Fruit fly (Drosophila melanogaster): ENCODE data around the gene CG12065.
A peak's percentile ranks its signal among the peaks of the same experiment; 100 is the strongest.

CG12065 gene

dm6 chrX:8624867-8625266 lies 50.8 kb downstream of the CG12065 start (continued):
- no peak for TF ChIP-seq CG2129 (GFP tag; IDR thresholded peaks at IDR 0.05; ENCODE audit: partially characterized antibody)
- no peak for TF ChIP-seq Meics (GFP tag; optimal IDR thresholded peaks at IDR 0.05)
- TF ChIP-seq sisA (GFP tag; IDR thresholded peaks at IDR 0.05), result no peak
- no peak for TF ChIP-seq Ssrp (tag; optimal IDR thresholded peaks at IDR 0.05)
- no peak for TF ChIP-seq CG8388 (GFP tag; optimal IDR thresholded peaks at IDR 0.05)
- no peak for TF ChIP-seq CG17186 (GFP tag; optimal IDR thresholded peaks at IDR 0.05)
- no peak for TF ChIP-seq CG1602 (GFP tag; optimal IDR thresholded peaks at IDR 0.05)
- no peak for TF ChIP-seq Oaz (GFP tag; IDR thresholded peaks at IDR 0.05)
- no peak for TF ChIP-seq CG34376 (GFP tag; optimal IDR thresholded peaks at IDR 0.05)
- no peak for TF ChIP-seq Aef1 (GFP tag; IDR thresholded peaks at IDR 0.05)
- TF ChIP-seq chif (GFP tag; optimal IDR thresholded peaks at IDR 0.05), result no peak
- no peak for TF ChIP-seq CG1529 (GFP tag; optimal IDR thresholded peaks at IDR 0.05)
- no peak for TF ChIP-seq pnt (GFP tag; optimal IDR thresholded peaks at IDR 0.05)
- no peak for TF ChIP-seq CG11247 (GFP tag; IDR thresholded peaks at IDR 0.05)
- TF ChIP-seq zf30C (GFP tag; optimal IDR thresholded peaks at IDR 0.05), result peak; percentile 20
- TF ChIP-seq odd (GFP tag; optimal IDR thresholded peaks at IDR 0.05), result no peak
- no peak for TF ChIP-seq tx (GFP tag; optimal IDR thresholded peaks at IDR 0.05)
- TF ChIP-seq vnd (GFP tag; IDR thresholded peaks at IDR 0.05; ENCODE audit: partially characterized antibody), result no peak
- TF ChIP-seq CG14965 (GFP tag; optimal IDR thresholded peaks at IDR 0.05; ENCODE audit: borderline replicate concordance), result no peak
- no peak for TF ChIP-seq Doc3 (GFP tag; IDR thresholded peaks at IDR 0.05; ENCODE audit: partially characterized antibody)
- no peak for TF ChIP-seq danr (GFP tag; IDR thresholded peaks at IDR 0.05)
- TF ChIP-seq NFAT (GFP tag; IDR thresholded peaks at IDR 0.05), result no peak
- no peak for TF ChIP-seq CG43689 (GFP tag; IDR thresholded peaks at IDR 0.05)
- no peak for TF ChIP-seq CG5245 (GFP tag; optimal IDR thresholded peaks at IDR 0.05)
- TF ChIP-seq CG10209 (GFP tag; optimal IDR thresholded peaks at IDR 0.05), result no peak
- TF ChIP-seq NK7.1 (GFP tag; optimal IDR thresholded peaks at IDR 0.05), result no peak
- TF ChIP-seq Dfd (GFP tag; optimal IDR thresholded peaks at IDR 0.05), result no peak
- no peak for TF ChIP-seq CG6813 (GFP tag; optimal IDR thresholded peaks at IDR 0.05)
- TF ChIP-seq CG8924 (tag; optimal IDR thresholded peaks at IDR 0.05), result peak; percentile 1
- TF ChIP-seq Rfx (GFP tag; IDR thresholded peaks at IDR 0.05), result 0 out of 2 replicates have a peak, but pooled peaks have one; percentile 8
- TF ChIP-seq seq (GFP tag; IDR thresholded peaks at IDR 0.05), result peak; percentile 59; the same call in 1 of the 2 replicates
- no peak for TF ChIP-seq Xbp1 (GFP tag; optimal IDR thresholded peaks at IDR 0.05)
- TF ChIP-seq tna (GFP tag; IDR thresholded peaks at IDR 0.05; ENCODE audit: partially characterized antibody), result no peak
- no peak for TF ChIP-seq ham (GFP tag; IDR thresholded peaks at IDR 0.05)
- no peak for TF ChIP-seq PHDP (tag; optimal IDR thresholded peaks at IDR 0.05)
- TF ChIP-seq oc (tag; optimal IDR thresholded peaks at IDR 0.05), result peak; percentile 92
- TF ChIP-seq BtbVII (GFP tag; optimal IDR thresholded peaks at IDR 0.05), result no peak
- peak; percentile 40; the same call in 1 of the 2 replicates for TF ChIP-seq stc (GFP tag; IDR thresholded peaks at IDR 0.05)
- TF ChIP-seq CG12236 (GFP tag; optimal IDR thresholded peaks at IDR 0.05), result no peak
- no peak for TF ChIP-seq Gsc (GFP tag; IDR thresholded peaks at IDR 0.05)
- TF ChIP-seq ash1 (GFP tag; optimal IDR thresholded peaks at IDR 0.05), result no peak
- TF ChIP-seq Chrac-16 (GFP tag; optimal IDR thresholded peaks at IDR 0.05), result no peak
- peak; percentile 1 for TF ChIP-seq CG10147 (GFP tag; optimal IDR thresholded peaks at IDR 0.05)
- TF ChIP-seq CG10431 (GFP tag; optimal IDR thresholded peaks at IDR 0.05), result no peak
- TF ChIP-seq CG3065 (GFP tag; optimal IDR thresholded peaks at IDR 0.05), result no peak
- no peak for TF ChIP-seq emc (GFP tag; optimal IDR thresholded peaks at IDR 0.05)
- no peak for TF ChIP-seq CG12659 (GFP tag; optimal IDR thresholded peaks at IDR 0.05)
- no peak for TF ChIP-seq CG14014 (GFP tag; IDR thresholded peaks at IDR 0.05)
- TF ChIP-seq dmrt11E (tag; optimal IDR thresholded peaks at IDR 0.05), result no peak
- no peak for TF ChIP-seq CG10274 (GFP tag; optimal IDR thresholded peaks at IDR 0.05)
- TF ChIP-seq inv (GFP tag; IDR thresholded peaks at IDR 0.05; ENCODE audit: partially characterized antibody), result no peak
- TF ChIP-seq jumu (GFP tag; optimal IDR thresholded peaks at IDR 0.05), result no peak

Measured in whole organism, embryonic.